Worm (Caenorhabditis elegans) whole organism, L4/young adult: ENCODE data around the gene aptf-2.

Source experiments
- W03F9.2 ChIP-seq: fragments of 150-350 bp; optimal IDR thresholded peaks from 2 replicates; lab custom pipeline; 2014; ENCODE audit warnings: missing biosample characterization, missing genetic modification characterization
- dao-5 ChIP-seq: sonication (generic microtip); optimal IDR thresholded peaks from 2 replicates; lab custom pipeline; 2016; ENCODE audit warnings: missing genotype, missing genetic modification characterization, moderate library complexity, missing compliant biosample characterization
- him-1 ChIP-seq: sonication (generic microtip); optimal IDR thresholded peaks from 2 replicates; lab custom pipeline; 2016; ENCODE audit warnings: missing genotype, missing genetic modification reagents, missing genetic modification characterization, missing compliant biosample characterization

ce11 chrIV:13374918-13375317 lies 40.9 kb downstream of the aptf-2 start:
- TF ChIP-seq him-1 (tag; lab: Kevin White, UChicago) (no peak), dao-5 (tag; lab: Kevin White, UChicago) (no peak), W03F9.2 (no peak)
